ENCODE assay signal across 1 fruit fly cellular context in the genomic region with DNA sequence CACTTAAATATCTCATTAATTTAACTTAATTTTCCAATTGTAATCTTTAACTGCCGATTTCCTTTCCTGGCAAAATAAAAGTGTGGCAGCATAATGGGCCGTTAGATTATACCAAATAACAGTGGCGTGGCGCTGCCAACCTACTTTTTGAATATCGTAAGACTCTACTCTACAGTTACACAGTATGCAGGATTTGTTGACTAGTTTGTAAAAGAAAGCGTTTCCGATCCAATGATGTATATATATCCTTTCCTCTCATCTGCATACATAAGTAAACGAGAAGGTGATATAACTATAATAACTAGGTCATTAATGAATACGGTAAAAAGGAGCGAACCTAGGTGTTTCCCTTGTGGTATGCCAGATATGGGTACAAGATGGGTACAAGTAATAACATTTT.
A peak's percentile ranks its signal among the peaks of the same experiment; 100 is the strongest.
TF ChIP-seq lines count a peak whose summit lies in the region.

EMC2B (minus strand) TSS at position 98 of the 400 bp plus-strand sequence.

TF ChIP-seq in whole organism, embryonic, 481 proteins besides CTCF, POLR2A, EP300 and RAD21 (continued from another document):
- TF ChIP-seq Bgb (GFP tag; IDR thresholded peaks at IDR 0.05; lab: Robert Waterston, UW; ENCODE audit: partially characterized antibody) (no peak), CG16813 (GFP tag; IDR thresholded peaks at IDR 0.05; lab: Robert Waterston, UW; ENCODE audit: partially characterized antibody) (no peak), nerfin-1 (tag; optimal IDR thresholded peaks at IDR 0.05; lab: Kevin White, UChicago) (no peak), dm (GFP tag; optimal IDR thresholded peaks at IDR 0.05; lab: Kevin White, UChicago) (peak; percentile 43), bab2 (GFP tag; optimal IDR thresholded peaks at IDR 0.05; lab: Kevin White, UChicago) (peak; percentile 21), CG12155 (GFP tag; optimal IDR thresholded peaks at IDR 0.05; lab: Kevin White, UChicago) (peak; percentile 39), Fer2 (tag; optimal IDR thresholded peaks at IDR 0.05; lab: Kevin White, UChicago) (no peak), Fer3 (tag; optimal IDR thresholded peaks at IDR 0.05; lab: Kevin White, UChicago) (peak; percentile 29), trem (tag; optimal IDR thresholded peaks at IDR 0.05; lab: Kevin White, UChicago) (peak; percentile 99), Fer1 (GFP tag; optimal IDR thresholded peaks at IDR 0.05; lab: Kevin White, UChicago) (peak; percentile 24), yki (optimal IDR thresholded peaks at IDR 0.05; lab: Kevin White, UChicago) (no peak), peb (GFP tag; IDR thresholded peaks at IDR 0.05; lab: Robert Waterston, UW) (no peak), CG4707 (GFP tag; optimal IDR thresholded peaks at IDR 0.05; lab: Kevin White, UChicago) (no peak), HLHmδ (GFP tag; optimal IDR thresholded peaks at IDR 0.05; lab: Kevin White, UChicago) (no peak), Dll (GFP tag; IDR thresholded peaks at IDR 0.05; lab: Robert Waterston, UW; ENCODE audit: partially characterized antibody) (no peak), BEAF-32 (GFP tag; optimal IDR thresholded peaks at IDR 0.05; lab: Kevin White, UChicago) (peak; percentile 31)
